Worm (Caenorhabditis elegans): ENCODE results near the gene sri-47.
"Not testable (repeated sequence)": the region's sequence is repeated elsewhere in the genome, so short reads cannot be mapped to it uniquely, and the experiment has no call there.

The sri-47 gene

DNA sequence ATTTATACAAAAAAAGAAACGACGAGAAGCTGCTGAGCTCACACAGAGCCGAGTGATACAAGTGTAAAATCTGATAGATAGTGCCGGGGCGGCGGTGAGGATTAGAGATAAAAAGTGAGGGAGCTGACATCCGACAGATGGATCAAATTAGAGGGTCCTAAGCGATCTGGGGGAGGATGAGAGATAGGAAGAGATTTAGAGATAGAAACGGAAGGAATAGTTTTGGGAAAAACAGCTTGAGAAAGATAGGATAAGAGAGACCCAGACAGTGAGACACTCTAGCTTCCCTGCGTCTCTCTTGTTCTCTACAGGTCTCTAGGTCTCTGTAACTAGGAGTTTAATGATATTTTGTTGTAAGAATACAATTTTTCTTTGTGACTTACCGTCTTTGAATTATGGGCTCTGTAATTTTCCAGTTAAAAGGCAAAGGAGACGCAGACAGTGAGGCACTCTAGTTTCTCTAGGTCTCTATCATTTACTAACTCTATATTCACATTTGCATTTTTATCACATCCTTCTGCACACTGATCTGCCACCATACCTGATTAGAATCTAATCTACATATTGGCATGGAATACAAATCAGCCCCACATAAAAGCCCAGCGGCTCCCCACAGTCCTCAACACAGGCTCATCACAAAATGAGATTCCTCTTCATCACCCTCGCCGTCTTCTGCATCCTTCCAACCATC is 30.4 kb downstream of the sri-47 start, which contains the start of the genes sup-9 and nspf-1:
Gene sup-9, minus strand, starts transcription at position 43 of the 691 bp plus-strand sequence.
Gene nspf-1, plus strand, starts transcription at position 641 of the 691 bp plus-strand sequence.
- no peak for TF ChIP-seq unc-62 (GFP tag; optimal IDR thresholded peaks at IDR 0.05)

DNA sequence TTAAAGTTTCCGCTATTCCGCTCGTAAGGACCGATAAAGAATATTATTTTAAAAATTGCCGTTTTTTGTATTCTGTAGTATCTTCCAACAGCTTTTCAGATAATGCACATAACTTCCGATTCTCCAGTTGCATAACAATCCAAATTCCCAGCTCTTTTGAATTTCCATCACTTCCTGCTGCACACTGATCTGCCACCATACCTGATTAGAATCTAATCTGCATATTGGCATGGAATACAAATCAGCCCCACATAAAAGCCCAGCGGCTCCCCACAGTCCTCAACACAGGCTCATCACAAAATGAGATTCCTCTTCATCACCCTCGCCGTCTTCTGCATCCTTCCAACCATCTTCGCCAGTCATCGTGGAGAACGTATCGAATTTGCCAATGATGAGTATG is 31.9 kb downstream of the sri-47 start, which contains the start of gene nspf-2:
Gene nspf-2, plus strand, starts transcription at position 301 of the 400 bp plus-strand sequence.
- TF ChIP-seq unc-62 (GFP tag; optimal IDR thresholded peaks at IDR 0.05), result not testable (repeated sequence)

DNA sequence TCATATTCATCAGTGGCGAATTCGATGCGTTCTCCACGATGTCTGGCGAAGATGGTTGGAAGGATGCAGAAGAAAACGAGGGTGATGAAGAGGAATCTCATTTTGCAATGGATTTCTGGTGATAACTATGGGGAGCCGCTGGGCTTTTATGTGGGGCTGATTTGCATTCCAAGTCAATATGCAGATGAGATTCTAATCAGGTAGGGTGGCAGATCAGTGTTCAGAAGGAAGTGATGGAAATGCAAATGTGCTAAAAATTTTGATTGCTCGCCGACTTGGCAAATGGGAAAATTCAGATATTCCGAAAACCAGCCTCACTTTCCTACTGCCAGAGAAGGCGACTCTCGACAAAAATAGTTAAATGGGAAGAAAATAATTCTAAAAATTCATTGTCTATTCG is 33.4 kb downstream of the sri-47 start, which contains the start of gene nspf-3:
Gene nspf-3, minus strand, starts transcription at position 101 of the 400 bp plus-strand sequence.
- TF ChIP-seq unc-62 (GFP tag; optimal IDR thresholded peaks at IDR 0.05), result no peak

DNA sequence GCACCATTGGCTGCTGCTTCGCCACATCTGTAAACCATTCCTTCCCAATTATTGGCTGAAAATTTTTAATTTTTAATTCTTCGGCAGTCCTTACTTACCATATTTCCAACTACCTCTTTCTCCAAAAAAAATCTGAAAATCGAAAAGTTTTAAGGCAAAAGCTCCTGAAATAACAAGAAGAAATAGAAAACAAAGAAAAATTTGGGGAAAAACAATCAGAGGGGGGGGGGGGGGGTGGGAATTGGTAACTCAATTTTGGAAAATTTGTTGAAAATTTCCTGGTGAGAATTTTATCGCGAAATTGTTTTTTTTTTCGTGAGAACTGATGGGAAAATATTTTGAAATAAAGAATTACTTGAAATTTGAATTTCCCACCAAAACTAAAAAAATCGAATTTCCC is 35.8 kb downstream of the sri-47 start, which contains the start of gene set-11:
Gene set-11, minus strand, starts transcription at position 101 of the 400 bp plus-strand sequence.
- TF ChIP-seq unc-62 (GFP tag; optimal IDR thresholded peaks at IDR 0.05), result no peak

DNA sequence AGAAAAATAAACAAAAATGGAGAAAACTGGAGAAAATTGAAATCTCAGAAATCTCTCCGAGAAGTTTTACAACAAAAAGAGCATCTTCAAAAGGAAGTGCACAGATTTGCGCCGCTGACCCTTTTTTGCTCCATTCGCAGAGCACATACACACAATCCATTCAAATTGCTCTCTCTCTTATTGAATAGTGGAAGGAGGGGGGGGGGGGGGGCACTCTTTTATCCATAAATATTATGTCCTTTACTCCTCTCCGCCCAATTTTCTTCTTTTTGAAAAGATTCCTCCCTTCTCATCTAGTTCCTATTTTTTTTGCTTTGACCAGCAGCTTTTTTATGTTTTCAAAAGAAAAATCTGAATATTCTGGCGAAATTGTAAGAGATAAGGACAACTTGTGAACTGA is 38.4 kb downstream of the sri-47 start:
- TF ChIP-seq unc-62 (GFP tag; optimal IDR thresholded peaks at IDR 0.05), result no peak

DNA sequence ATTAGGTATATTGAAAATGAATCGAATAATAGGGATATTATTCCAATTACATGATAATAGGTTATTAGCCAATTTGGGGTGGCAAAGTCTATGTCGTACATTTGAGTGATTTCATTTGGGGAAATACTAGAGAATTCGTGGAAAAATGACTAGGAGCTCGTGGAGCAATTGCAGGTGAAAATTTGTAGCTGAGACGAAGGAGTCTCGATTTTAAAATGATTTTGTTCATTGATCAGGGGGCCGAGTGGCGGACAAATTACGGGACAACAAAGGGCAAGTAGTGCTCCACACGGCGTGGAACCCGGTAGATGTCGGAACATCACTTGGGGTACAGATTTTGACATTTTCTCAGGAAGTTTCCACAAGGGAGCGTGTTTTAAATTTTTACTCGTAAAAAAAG is 41.7 kb downstream of the sri-47 start, which contains the start of gene sri-62:
Gene sri-62, minus strand, starts transcription at position 101 of the 400 bp plus-strand sequence.
- TF ChIP-seq unc-62 (GFP tag; optimal IDR thresholded peaks at IDR 0.05), result no peak

DNA sequence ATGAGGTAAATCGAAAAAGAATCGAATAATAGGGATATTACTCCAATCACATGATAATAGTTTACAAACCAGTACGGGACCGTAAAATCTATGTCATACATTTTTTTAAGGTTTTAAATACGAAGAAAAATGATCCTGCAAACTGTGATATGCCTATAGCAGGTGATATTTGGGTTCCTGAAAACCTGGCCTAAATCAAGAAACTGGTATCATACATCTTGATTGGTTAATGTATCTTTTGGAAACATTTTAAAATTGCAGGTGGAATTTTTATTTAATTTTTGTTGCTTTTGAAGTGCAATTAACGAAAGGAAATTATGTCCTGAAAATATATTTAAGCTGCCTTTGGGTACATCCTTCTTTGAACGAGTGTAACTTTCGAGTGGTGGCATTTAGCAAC is 43.5 kb downstream of the sri-47 start, which contains the start of gene sri-61:
Gene sri-61, minus strand, starts transcription at position 101 of the 400 bp plus-strand sequence.
- TF ChIP-seq unc-62 (GFP tag; optimal IDR thresholded peaks at IDR 0.05), result no peak

DNA sequence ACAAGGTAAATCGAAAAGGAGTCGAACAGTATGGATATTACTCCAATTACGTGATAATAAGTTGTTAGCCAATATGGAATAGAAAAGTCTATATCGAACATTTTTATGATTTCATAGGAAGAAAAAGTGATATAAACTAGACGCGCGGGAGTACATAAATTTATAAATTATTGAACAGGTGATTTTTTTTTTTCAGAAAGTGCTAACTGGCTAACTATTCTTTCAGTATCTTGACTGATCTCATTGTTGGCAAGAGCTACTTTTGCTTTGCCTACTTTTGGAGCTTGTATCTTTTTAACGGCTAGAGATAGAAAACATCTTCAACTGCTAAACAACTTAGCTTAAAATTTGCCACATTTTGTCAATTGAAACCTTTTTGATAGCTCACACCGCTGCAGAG is 46.1 kb downstream of the sri-47 start, which contains the start of gene sri-60:
Gene sri-60, minus strand, starts transcription at position 101 of the 400 bp plus-strand sequence.
- TF ChIP-seq unc-62 (GFP tag; optimal IDR thresholded peaks at IDR 0.05), result no peak

DNA sequence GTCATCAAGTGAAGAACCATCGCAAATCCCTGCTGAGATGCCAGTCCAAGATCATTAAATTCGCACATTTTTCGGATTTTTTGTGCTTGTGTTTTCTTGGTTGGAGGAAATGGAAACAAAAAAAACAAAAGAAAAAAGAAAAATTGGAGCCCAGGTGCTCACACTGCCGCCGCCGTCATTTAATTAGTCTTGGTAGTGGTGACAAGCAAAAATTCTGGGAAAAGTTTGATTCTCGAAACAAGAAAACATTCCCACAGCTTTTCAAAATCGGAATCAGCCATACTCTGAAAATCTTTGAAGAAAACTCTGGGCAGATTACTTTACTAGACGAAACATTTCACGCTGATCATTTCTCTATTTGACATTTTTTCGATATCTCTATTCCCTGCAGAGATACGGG is 48.5 kb downstream of the sri-47 start, which contains the start of gene srh-128:
Gene srh-128, minus strand, starts transcription at position 101 of the 400 bp plus-strand sequence.
- TF ChIP-seq unc-62 (GFP tag; optimal IDR thresholded peaks at IDR 0.05), result no peak

DNA sequence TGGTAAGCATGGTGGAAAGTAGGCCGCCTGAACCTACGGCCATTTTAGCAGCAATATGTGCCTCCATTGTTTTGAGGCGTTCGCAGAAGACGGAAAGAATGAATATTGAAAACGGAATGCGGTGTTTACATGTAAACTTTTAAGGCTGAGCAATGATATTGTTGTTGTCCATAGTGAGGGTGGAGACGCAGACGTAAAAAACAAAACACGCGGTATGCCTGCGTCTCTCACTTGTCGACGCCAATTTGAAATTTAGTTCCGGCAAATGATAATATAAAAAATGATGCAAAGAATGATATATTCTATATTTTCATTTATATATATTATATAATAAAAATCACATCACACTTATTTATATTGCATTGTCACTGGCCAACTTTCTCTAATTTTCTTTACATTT is 51.2 kb downstream of the sri-47 start, which contains the start of gene Y47G7B.2:
Gene Y47G7B.2, minus strand, starts transcription at position 143 of the 400 bp plus-strand sequence.
- TF ChIP-seq unc-62 (GFP tag; optimal IDR thresholded peaks at IDR 0.05), result no peak

Measured in whole organism, dauer.